Worm (Caenorhabditis elegans): ENCODE results near the gene F54H12.7.

DNA sequence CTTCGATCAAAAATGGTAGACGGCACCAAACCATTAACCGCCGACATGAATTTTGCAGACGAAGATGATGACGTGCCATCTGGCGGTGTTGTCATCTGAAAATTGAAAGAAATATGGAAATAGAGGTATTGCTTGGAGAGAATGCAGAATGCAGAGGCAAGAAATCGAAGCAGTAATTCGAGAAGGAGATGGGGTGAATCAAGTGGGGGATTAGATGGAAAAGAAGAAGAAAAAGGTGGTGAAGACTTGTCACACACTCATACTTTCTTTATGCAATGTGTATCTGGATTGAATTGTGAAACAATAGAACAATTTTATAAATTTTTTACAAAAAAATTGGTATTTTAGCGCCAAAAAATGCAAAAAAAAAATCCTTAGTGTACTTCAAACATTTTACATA, 44.3 kb upstream of the F54H12.7 start, which contains the start of gene tag-250:
- TF ChIP-seq T22C8.4 (GFP tag; IDR thresholded peaks at IDR 0.05) (no peak), flt-1 (GFP tag; IDR thresholded peaks at IDR 0.05) (no peak), ztf-23 (GFP tag; IDR thresholded peaks at IDR 0.05) (no peak), tab-1 (GFP tag; IDR thresholded peaks at IDR 0.05) (no peak), med-1 (GFP tag; optimal IDR thresholded peaks at IDR 0.05; ENCODE audit: insufficient read depth) (no peak), ztf-29 (GFP tag; IDR thresholded peaks at IDR 0.05) (no peak)

Data from whole organism, midembryonic.